Worm (Caenorhabditis elegans): ENCODE data around the gene npa-1.

Gene npa-1

ce11 chrV:7059350-7059749, 16.2 kb upstream of the npa-1 start, which contains the start of gene mdt-6:
Gene mdt-6 (minus strand): TSS chrV:7059624.
- no peak for TF ChIP-seq skn-1 (tag; optimal IDR thresholded peaks at IDR 0.05)
- no peak for TF ChIP-seq blmp-1 (tag; optimal IDR thresholded peaks at IDR 0.05; ENCODE audit: insufficient read depth)
- no peak for TF ChIP-seq ceh-16 (tag; optimal IDR thresholded peaks at IDR 0.05)
- TF ChIP-seq sma-3 (GFP tag; optimal IDR thresholded peaks at IDR 0.05) = no peak
- TF ChIP-seq nhr-6 (tag; optimal IDR thresholded peaks at IDR 0.05) = no peak
- TF ChIP-seq nhr-11 (tag; optimal IDR thresholded peaks at IDR 0.05) = no peak
- no peak for TF ChIP-seq crh-2 (tag; optimal IDR thresholded peaks at IDR 0.05)
- no peak for TF ChIP-seq unc-62 (GFP tag; optimal IDR thresholded peaks at IDR 0.05)
- TF ChIP-seq mbf-1 (tag; optimal IDR thresholded peaks at IDR 0.05) = no peak
- TF ChIP-seq snpc-4 (tag; optimal IDR thresholded peaks at IDR 0.05) = no peak
- no peak for TF ChIP-seq nhr-23 (tag; optimal IDR thresholded peaks at IDR 0.05)
- no peak for TF ChIP-seq peb-1 (tag; optimal IDR thresholded peaks at IDR 0.05)

- TF ChIP-seq lsy-2 (tag; optimal IDR thresholded peaks at IDR 0.05) (peak; percentile 67 to 89), elt-1 (tag; optimal IDR thresholded peaks at IDR 0.05) (no peak), C34F6.9 (tag; optimal IDR thresholded peaks at IDR 0.05) (peak; percentile 93), snpc-4 (tag; optimal IDR thresholded peaks at IDR 0.05) (peak; percentile 60), nhr-25 (tag; optimal IDR thresholded peaks at IDR 0.05) (peak; percentile 91), peb-1 (tag; optimal IDR thresholded peaks at IDR 0.05) (no peak), nhr-10 (tag; optimal IDR thresholded peaks at IDR 0.05) (no peak), gmeb-1 (tag; optimal IDR thresholded peaks at IDR 0.05) (peak; percentile 86), nhr-23 (tag; optimal IDR thresholded peaks at IDR 0.05) (no peak), skn-1 (tag; optimal IDR thresholded peaks at IDR 0.05) (peak; percentile 67), ztf-4 (tag; optimal IDR thresholded peaks at IDR 0.05) (peak; percentile 77), ama-1 (optimal IDR thresholded peaks at IDR 0.05) (no peak), aly-2 (tag; optimal IDR thresholded peaks at IDR 0.05) (no peak), F13H6.1 (tag; optimal IDR thresholded peaks at IDR 0.05) (peak; percentile 83), nhr-6 (tag; optimal IDR thresholded peaks at IDR 0.05) (peak; percentile 75), sma-9 (GFP tag; optimal IDR thresholded peaks at IDR 0.05) (peak; percentile 88), sma-9 (tag; optimal IDR thresholded peaks at IDR 0.05) (no peak), elt-3 (tag; optimal IDR thresholded peaks at IDR 0.05) (no peak), mbf-1 (tag; optimal IDR thresholded peaks at IDR 0.05) (no peak), egl-27 (tag; optimal IDR thresholded peaks at IDR 0.05) (peak; percentile 49), crh-2 (tag; optimal IDR thresholded peaks at IDR 0.05) (peak; percentile 92), sem-4 (tag; optimal IDR thresholded peaks at IDR 0.05) (peak; percentile 79), nhr-129 (tag; optimal IDR thresholded peaks at IDR 0.05) (peak; percentile 91), blmp-1 (tag; optimal IDR thresholded peaks at IDR 0.05; ENCODE audit: insufficient read depth) (peak; percentile 36), ZK546.5 (tag; optimal IDR thresholded peaks at IDR 0.05) (no peak), lin-11 (tag; optimal IDR thresholded peaks at IDR 0.05) (peak; percentile 51), ztf-1 (GFP tag; conservative IDR thresholded peaks at IDR 0.05) (no peak), mab-5 (tag; optimal IDR thresholded peaks at IDR 0.05) (peak; percentile 37), unc-39 (tag; optimal IDR thresholded peaks at IDR 0.05) (no peak), lin-39 (tag; optimal IDR thresholded peaks at IDR 0.05) (no peak), nhr-21 (tag; optimal IDR thresholded peaks at IDR 0.05) (peak; percentile 73), mdl-1 (tag; optimal IDR thresholded peaks at IDR 0.05) (peak in 1 of 2 experiments; percentile 31), ceh-16 (tag; optimal IDR thresholded peaks at IDR 0.05) (no peak), R02D3.7 (tag; optimal IDR thresholded peaks at IDR 0.05) (peak; percentile 7), sma-3 (GFP tag; optimal IDR thresholded peaks at IDR 0.05) (peak; percentile 80), alr-1 (tag; optimal IDR thresholded peaks at IDR 0.05) (no peak), lin-13 (GFP tag; optimal IDR thresholded peaks at IDR 0.05) (peak; percentile 73), nhr-12 (tag; optimal IDR thresholded peaks at IDR 0.05) (no peak), unc-62 (GFP tag; optimal IDR thresholded peaks at IDR 0.05) (no peak), nhr-77 (tag; optimal IDR thresholded peaks at IDR 0.05) (no peak), unc-55 (GFP tag; optimal IDR thresholded peaks at IDR 0.05) (peak; percentile 79), ceh-82 (tag; optimal IDR thresholded peaks at IDR 0.05) (no peak), nhr-11 (tag; optimal IDR thresholded peaks at IDR 0.05) (no peak), fos-1 (tag; optimal IDR thresholded peaks at IDR 0.05) (peak; percentile 51), zag-1 (tag; optimal IDR thresholded peaks at IDR 0.05) (peak; percentile 17), nhr-237 (tag; optimal IDR thresholded peaks at IDR 0.05) (peak; percentile 28), dmd-4 (tag; optimal IDR thresholded peaks at IDR 0.05) (no peak), Y55F3AM.14 (GFP tag; optimal IDR thresholded peaks at IDR 0.05) (no peak), ztf-11 (tag; optimal IDR thresholded peaks at IDR 0.05) (no peak)
Observed at ce11 chrV:7060396-7060795, 15.2 kb upstream of the npa-1 start, which contains the start of the genes Y57E12AL.6 and Y57E12AL.1. Gene Y57E12AL.6 (minus strand): TSS chrV:7060470. Gene Y57E12AL.1 (plus strand): TSS chrV:7060530.
